Fruit fly (Drosophila melanogaster): ENCODE data around the gene Obp99a.

- TF ChIP-seq psq (optimal IDR thresholded peaks at IDR 0.05) (no peak), Sin3A (optimal IDR thresholded peaks at IDR 0.05) (no peak), Myc (optimal IDR thresholded peaks at IDR 0.05) (no peak), h (optimal IDR thresholded peaks at IDR 0.05) (no peak)
Measured at dm6 chr3R:29692009-29692641, 20.7 kb downstream of the Obp99a start, which contains the start of gene dmrt99B.

Measured in Kc167 (cell line).